Worm (Caenorhabditis elegans): Measurements from ENCODE around the gene F13E9.19.

Gene F13E9.19

ce11 chrIV:10918877-10919560 is 19.8 kb downstream of the F13E9.19 start (continued):
- peak; percentile 43 for TF ChIP-seq ekl-4 (GFP tag; IDR thresholded peaks at IDR 0.05)
- TF ChIP-seq F57A8.1 (GFP tag; optimal IDR thresholded peaks at IDR 0.05): no peak
- TF ChIP-seq lin-26 (GFP tag; IDR thresholded peaks at IDR 0.05): 0 out of 2 replicates have a peak, but pooled peaks have one; percentile 40
- no peak for TF ChIP-seq B0261.1 (tag; optimal IDR thresholded peaks at IDR 0.05)
- no peak for TF ChIP-seq Y79H2A.3 (GFP tag; conservative IDR thresholded peaks at IDR 0.05)
- no peak for TF ChIP-seq Y53G8AR.9 (GFP tag; conservative IDR thresholded peaks at IDR 0.05)
- no peak for TF ChIP-seq akir-1 (GFP tag; optimal IDR thresholded peaks at IDR 0.05)
- TF ChIP-seq pha-4 (tag; optimal IDR thresholded peaks at IDR 0.05): no peak
- TF ChIP-seq B0019.2 (GFP tag; conservative IDR thresholded peaks at IDR 0.05): no peak
- peak; percentile 96 for TF ChIP-seq madf-6 (GFP tag; IDR thresholded peaks at IDR 0.05)
- TF ChIP-seq F39B2.1 (GFP tag; IDR thresholded peaks at IDR 0.05): no peak
- TF ChIP-seq bed-1 (GFP tag; IDR thresholded peaks at IDR 0.05): no peak
- no peak for TF ChIP-seq ama-1 (optimal IDR thresholded peaks at IDR 0.05)
- TF ChIP-seq ama-1 (GFP tag; optimal IDR thresholded peaks at IDR 0.05): no peak
- TF ChIP-seq ets-4 (GFP tag; optimal IDR thresholded peaks at IDR 0.05): no peak
- no peak for TF ChIP-seq Y56A3A.18 (GFP tag; IDR thresholded peaks at IDR 0.05)
- no peak for TF ChIP-seq F52B5.7 (tag; optimal IDR thresholded peaks at IDR 0.05)
- no peak for TF ChIP-seq ZK185.1 (tag; optimal IDR thresholded peaks at IDR 0.05; ENCODE audit: poor library complexity, severe bottlenecking)
- TF ChIP-seq repo-1 (tag; optimal IDR thresholded peaks at IDR 0.05): no peak
- no peak for TF ChIP-seq rcor-1 (GFP tag; IDR thresholded peaks at IDR 0.05)
- peak; percentile 89 for TF ChIP-seq attf-5 (GFP tag; optimal IDR thresholded peaks at IDR 0.05)
- TF ChIP-seq madf-10 (tag; optimal IDR thresholded peaks at IDR 0.05): peak; percentile 44
- no peak for TF ChIP-seq ceh-58 (GFP tag; IDR thresholded peaks at IDR 0.05)
- peak; percentile 85 for TF ChIP-seq zfh-2 (GFP tag; conservative IDR thresholded peaks at IDR 0.05)
- TF ChIP-seq snpc-4 (GFP tag; optimal IDR thresholded peaks at IDR 0.05): no peak
- TF ChIP-seq snpc-4 (tag; optimal IDR thresholded peaks at IDR 0.05): peak in 3 of 4 experiments; percentile 29 to 65 (median 39)
- no peak for TF ChIP-seq lag-1 (GFP tag; IDR thresholded peaks at IDR 0.05)
- TF ChIP-seq ztf-25 (GFP tag; IDR thresholded peaks at IDR 0.05): no peak
- no peak for TF ChIP-seq madf-3 (GFP tag; IDR thresholded peaks at IDR 0.05)
- TF ChIP-seq mxl-1 (tag; optimal IDR thresholded peaks at IDR 0.05): no peak
- TF ChIP-seq K11D2.4 (GFP tag; IDR thresholded peaks at IDR 0.05): 0 out of 2 replicates have a peak, but pooled peaks have one; percentile 33
- TF ChIP-seq F55B11.4 (tag; optimal IDR thresholded peaks at IDR 0.05; ENCODE audit: borderline replicate concordance, insufficient read depth): no peak
- peak; percentile 74 for TF ChIP-seq B0336.3 (GFP tag; IDR thresholded peaks at IDR 0.05)
- no peak for TF ChIP-seq ztf-3 (GFP tag; optimal IDR thresholded peaks at IDR 0.05)
- TF ChIP-seq mel-28 (tag; optimal IDR thresholded peaks at IDR 0.05; ENCODE audit: borderline replicate concordance): no peak
- TF ChIP-seq attf-6 (GFP tag; IDR thresholded peaks at IDR 0.05): no peak
- TF ChIP-seq rec-8 (tag; optimal IDR thresholded peaks at IDR 0.05): no peak
- TF ChIP-seq sdz-38 (tag; optimal IDR thresholded peaks at IDR 0.05): no peak
- TF ChIP-seq lsy-27 (tag; optimal IDR thresholded peaks at IDR 0.05; ENCODE audit: borderline replicate concordance, insufficient read depth): no peak
- TF ChIP-seq nfya-2 (GFP tag; IDR thresholded peaks at IDR 0.05): no peak
- no peak for TF ChIP-seq sea-2 (GFP tag; IDR thresholded peaks at IDR 0.05)
- peak; percentile 68 for TF ChIP-seq ceh-91 (GFP tag; IDR thresholded peaks at IDR 0.05)
- TF ChIP-seq unc-130 (GFP tag; optimal IDR thresholded peaks at IDR 0.05): no peak
- TF ChIP-seq ccch-3 (GFP tag; optimal IDR thresholded peaks at IDR 0.05): no peak
- no peak for TF ChIP-seq snpc-1.3 (tag; optimal IDR thresholded peaks at IDR 0.05; ENCODE audit: insufficient read depth)
- no peak for TF ChIP-seq F22D6.2 (tag; optimal IDR thresholded peaks at IDR 0.05)
- peak; percentile 87 for TF ChIP-seq ceh-27 (GFP tag; optimal IDR thresholded peaks at IDR 0.05)
- TF ChIP-seq snpc-1.1 (tag; optimal IDR thresholded peaks at IDR 0.05; ENCODE audit: insufficient read depth): no peak

All from whole organism, young adult.